Worm (Caenorhabditis elegans): Measurements from ENCODE around the gene C44B12.6.

DNA sequence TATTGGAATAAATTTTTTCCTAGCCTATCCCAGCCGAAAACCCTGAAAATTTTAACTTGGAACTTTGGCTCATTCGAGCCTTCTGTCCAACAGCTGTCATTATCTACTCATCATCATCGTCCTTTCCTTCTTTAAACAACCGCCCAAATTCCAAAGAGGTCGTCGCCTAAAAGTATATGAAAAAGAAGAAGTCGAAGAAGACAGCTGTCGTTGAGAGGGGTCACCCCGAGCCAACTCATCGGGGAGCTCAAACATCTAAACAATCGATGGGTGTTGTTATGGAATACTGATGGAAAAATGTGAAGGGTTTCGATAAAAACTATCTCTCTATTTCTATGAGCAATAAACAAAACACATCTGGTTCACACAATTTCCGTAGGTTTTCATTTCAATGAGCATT lies 31.5 kb downstream of the C44B12.6 start:
- no peak for TF ChIP-seq ref-1 (GFP tag; conservative IDR thresholded peaks at IDR 0.05)
- TF ChIP-seq klf-2 (GFP tag; conservative IDR thresholded peaks at IDR 0.05) = no peak
- no peak for TF ChIP-seq med-1 (GFP tag; optimal IDR thresholded peaks at IDR 0.05; ENCODE audit: insufficient read depth)
- no peak for TF ChIP-seq flt-1 (GFP tag; IDR thresholded peaks at IDR 0.05)
- TF ChIP-seq cog-1 (tag; optimal IDR thresholded peaks at IDR 0.05) = no peak
- no peak for TF ChIP-seq ztf-23 (GFP tag; IDR thresholded peaks at IDR 0.05)
- no peak for TF ChIP-seq T22C8.4 (GFP tag; IDR thresholded peaks at IDR 0.05)
- no peak for TF ChIP-seq ztf-29 (GFP tag; IDR thresholded peaks at IDR 0.05)

Data from whole organism, midembryonic.